Worm (Caenorhabditis elegans) whole organism, L2 larva: Measurements from ENCODE around the gene K09E4.1.

ENCODE experiments used
- C34F6.9 ChIP-seq: fragments of 150-350 bp; optimal IDR thresholded peaks from 2 replicates; lab custom pipeline; 2014; ENCODE audit warnings: missing biosample characterization, missing genetic modification characterization
- F13H6.1 ChIP-seq: sonication (generic microtip); optimal IDR thresholded peaks from 2 replicates; lab custom pipeline; 2016; ENCODE audit warnings: missing genetic modification characterization, missing compliant biosample characterization
- Y55F3AM.14 ChIP-seq: fragments of 200-800 bp; sonication (Bioruptor generic); optimal IDR thresholded peaks from 2 replicates; lab custom pipeline; 2018; ENCODE audit warnings: mild to moderate bottlenecking, missing genetic modification characterization, missing compliant biosample characterization
- alr-1 ChIP-seq: fragments of 150-350 bp; optimal IDR thresholded peaks from 2 replicates; lab custom pipeline; 2014; ENCODE audit warnings: missing biosample characterization, missing genetic modification characterization
- blmp-1 ChIP-seq: sonication (generic microtip); optimal IDR thresholded peaks from 2 replicates; lab custom pipeline; 2017; ENCODE audit warnings: missing genetic modification characterization, mild to moderate bottlenecking, missing compliant biosample characterization, antibody characterized with exemption, moderate library complexity; ENCODE audit not compliant: insufficient read depth
- ceh-16 ChIP-seq: fragments of 150-350 bp; optimal IDR thresholded peaks from 2 replicates; lab custom pipeline; 2014; ENCODE audit warnings: missing biosample characterization, missing genetic modification characterization
- ceh-82 ChIP-seq: fragments of 150-350 bp; optimal IDR thresholded peaks from 2 replicates; lab custom pipeline; 2014; ENCODE audit warnings: missing biosample characterization, missing genetic modification characterization
- crh-2 ChIP-seq: sonication (generic microtip); optimal IDR thresholded peaks from 2 replicates; lab custom pipeline; 2017; ENCODE audit warnings: missing biosample characterization, missing genetic modification characterization
- dmd-4 ChIP-seq: sonication (generic microtip); optimal IDR thresholded peaks from 2 replicates; lab custom pipeline; 2017; ENCODE audit warnings: missing biosample characterization, missing genetic modification characterization
- egl-27 ChIP-seq: sonication (generic microtip); optimal IDR thresholded peaks from 3 replicates; lab custom pipeline; 2017; ENCODE audit warnings: missing biosample characterization, missing genetic modification reagents, missing genetic modification characterization
- elt-1 ChIP-seq: fragments of 150-350 bp; optimal IDR thresholded peaks from 2 replicates; lab custom pipeline; 2014; ENCODE audit warnings: missing biosample characterization, missing genetic modification characterization
- elt-3 ChIP-seq: sonication (generic microtip); optimal IDR thresholded peaks from 2 replicates; lab custom pipeline; 2017; ENCODE audit warnings: missing biosample characterization, missing genetic modification characterization
- gmeb-1 ChIP-seq: fragments of 150-350 bp; optimal IDR thresholded peaks from 2 replicates; lab custom pipeline; 2014; ENCODE audit warnings: missing biosample characterization, missing genetic modification characterization
- lin-11 ChIP-seq: fragments of 150-350 bp; sonication (generic microtip); optimal IDR thresholded peaks from 2 replicates; lab custom pipeline; 2014; ENCODE audit warnings: missing biosample characterization, missing genetic modification characterization, inconsistent platforms, mixed read lengths
- lin-13 ChIP-seq: fragments of 150-350 bp; optimal IDR thresholded peaks from 2 replicates; lab custom pipeline; 2014; ENCODE audit warnings: missing biosample characterization, missing genetic modification reagents, missing genetic modification characterization
- lin-39 ChIP-seq: fragments of 150-350 bp; optimal IDR thresholded peaks from 2 replicates; lab custom pipeline; 2014; ENCODE audit warnings: missing biosample characterization, missing genetic modification reagents, missing genetic modification characterization
- lsy-2 ChIP-seq, 2 experiments: fragments of 150-350 bp in 1 of 2; sonication (generic microtip) in 1 of 2; optimal IDR thresholded peaks; 2 replicates each; lab custom pipeline; 2014 to 2017; ENCODE audit warnings: missing biosample characterization in 2 of 2, missing genetic modification characterization in 2 of 2
- mab-5 ChIP-seq: fragments of 150-350 bp; optimal IDR thresholded peaks from 2 replicates; lab custom pipeline; 2014; ENCODE audit warnings: missing biosample characterization, missing genetic modification characterization
- mbf-1 ChIP-seq: sonication (generic microtip); optimal IDR thresholded peaks from 2 replicates; lab custom pipeline; 2017; ENCODE audit warnings: missing biosample characterization, missing genetic modification characterization
- mdl-1 ChIP-seq, 2 experiments: fragments of 150-350 bp in 1 of 2; sonication (generic microtip) in 1 of 2; optimal IDR thresholded peaks; 2 replicates each; lab custom pipeline; 2017; ENCODE audit warnings: missing biosample characterization in 2 of 2, missing genetic modification characterization in 2 of 2
- nhr-10 ChIP-seq: sonication (generic microtip); optimal IDR thresholded peaks from 2 replicates; lab custom pipeline; 2017; ENCODE audit warnings: missing biosample characterization, missing genetic modification characterization
- nhr-11 ChIP-seq: fragments of 150-350 bp; optimal IDR thresholded peaks from 2 replicates; lab custom pipeline; 2014; ENCODE audit warnings: missing biosample characterization, missing genetic modification characterization
- nhr-12 ChIP-seq: fragments of 150-350 bp; optimal IDR thresholded peaks from 2 replicates; lab custom pipeline; 2014; ENCODE audit warnings: missing biosample characterization, missing genetic modification characterization
- nhr-129 ChIP-seq: fragments of 150-350 bp; optimal IDR thresholded peaks from 2 replicates; lab custom pipeline; 2014; ENCODE audit warnings: missing biosample characterization, missing genetic modification characterization
- nhr-21 ChIP-seq: fragments of 150-350 bp; optimal IDR thresholded peaks from 2 replicates; lab custom pipeline; 2014; ENCODE audit warnings: missing biosample characterization, missing genetic modification characterization
- nhr-23 ChIP-seq: fragments of 150-350 bp; optimal IDR thresholded peaks from 2 replicates; lab custom pipeline; 2014; ENCODE audit warnings: missing biosample characterization, missing genetic modification reagents, missing genetic modification characterization
- nhr-237 ChIP-seq: fragments of 150-350 bp; optimal IDR thresholded peaks from 2 replicates; lab custom pipeline; 2014; ENCODE audit warnings: missing biosample characterization, missing genetic modification characterization
- nhr-25 ChIP-seq: fragments of 150-350 bp; sonication (generic microtip); optimal IDR thresholded peaks from 3 replicates; lab custom pipeline; 2014; ENCODE audit warnings: missing biosample characterization, missing genetic modification characterization
- nhr-6 ChIP-seq: fragments of 150-350 bp; optimal IDR thresholded peaks from 2 replicates; lab custom pipeline; 2014; ENCODE audit warnings: missing biosample characterization, missing genetic modification characterization
- nhr-77 ChIP-seq: fragments of 150-350 bp; optimal IDR thresholded peaks from 2 replicates; lab custom pipeline; 2014; ENCODE audit warnings: missing biosample characterization, missing genetic modification characterization
- peb-1 ChIP-seq: fragments of 150-350 bp; optimal IDR thresholded peaks from 2 replicates; lab custom pipeline; 2014; ENCODE audit warnings: missing biosample characterization, missing genetic modification characterization
- sem-4 ChIP-seq: fragments of 150-350 bp; optimal IDR thresholded peaks from 2 replicates; lab custom pipeline; 2014; ENCODE audit warnings: missing biosample characterization, missing genetic modification reagents, missing genetic modification characterization
- skn-1 ChIP-seq: sonication (generic microtip); optimal IDR thresholded peaks from 2 replicates; lab custom pipeline; 2017; ENCODE audit warnings: missing biosample characterization, missing genetic modification characterization
- sma-3 ChIP-seq: sonication (generic microtip); optimal IDR thresholded peaks from 2 replicates; lab custom pipeline; 2016; ENCODE audit warnings: missing genetic modification reagents, missing genetic modification characterization, missing compliant biosample characterization
- sma-9 ChIP-seq, 2 experiments: fragments of 150-350 bp in 1 of 2; sonication (generic microtip) in 1 of 2; optimal IDR thresholded peaks; 2 replicates each; lab custom pipeline; 2014 to 2016; ENCODE audit warnings: missing genetic modification characterization in 2 of 2, mild to moderate bottlenecking in 1 of 2, missing biosample characterization in 1 of 2, missing compliant biosample characterization in 1 of 2, missing genetic modification reagents in 1 of 2, moderate library complexity in 1 of 2
- snpc-4 ChIP-seq: fragments of 150-350 bp; optimal IDR thresholded peaks from 2 replicates; lab custom pipeline; 2014; ENCODE audit warnings: missing biosample characterization, missing genetic modification characterization
- unc-39 ChIP-seq: fragments of 150-350 bp; optimal IDR thresholded peaks from 2 replicates; lab custom pipeline; 2014; ENCODE audit warnings: missing biosample characterization, missing genetic modification characterization
- unc-55 ChIP-seq: fragments of 150-350 bp; sonication (generic microtip); optimal IDR thresholded peaks from 3 replicates; lab custom pipeline; 2014; ENCODE audit warnings: missing biosample characterization, missing genetic modification reagents, missing genetic modification characterization
- ztf-1 ChIP-seq: fragments of 200-800 bp; sonication (Bioruptor generic); conservative IDR thresholded peaks from 2 replicates; pipeline ENCODE4 v1.3.6; 2022; ENCODE audit warnings: missing genetic modification characterization, missing compliant biosample characterization
- ztf-11 ChIP-seq: sonication (generic microtip); optimal IDR thresholded peaks from 2 replicates; lab custom pipeline; 2017; ENCODE audit warnings: missing biosample characterization, missing genetic modification characterization
- ztf-4 ChIP-seq: fragments of 150-350 bp; optimal IDR thresholded peaks from 2 replicates; lab custom pipeline; 2014; ENCODE audit warnings: missing biosample characterization, missing genetic modification characterization

Gene K09E4.1

ce11 chrII:14142098-14142554 is 4.5 kb downstream of the K09E4.1 start, which contains the start of gene cacn-1:
Gene cacn-1 (minus strand): TSS chrII:14142148.
- TF ChIP-seq lin-13 (GFP tag; lab: Kevin White, UChicago) (peak; percentile 3), F13H6.1 (tag; lab: Kevin White, UChicago) (peak; percentile 24), unc-55 (GFP tag; lab: Kevin White, UChicago) (peak; percentile 42), nhr-129 (peak; percentile 2), sma-3 (GFP tag; lab: Kevin White, UChicago) (peak; percentile 65), gmeb-1 (peak; percentile 35), lsy-2 (tag; optimal IDR thresholded peaks at IDR 0.05; lab: Kevin White, UChicago) (peak; percentile 27 to 64), crh-2 (tag; lab: Kevin White, UChicago) (peak; percentile 25)

ce11 chrII:14143838-14144268 is 6.2 kb downstream of the K09E4.1 start, which contains the start of gene W03H9.2:
Gene W03H9.2 (minus strand): TSS chrII:14143869.
- no peak for TF ChIP-seq elt-1 (tag; lab: Kevin White, UChicago)
- no peak for TF ChIP-seq nhr-10 (tag; lab: Kevin White, UChicago)
- no peak for TF ChIP-seq mab-5 (tag; lab: Kevin White, UChicago)
- TF ChIP-seq lin-13 (GFP tag; lab: Kevin White, UChicago), result no peak
- TF ChIP-seq lsy-2 (tag; optimal IDR thresholded peaks at IDR 0.05; lab: Kevin White, UChicago), result peak; percentile 63 to 83
- no peak for TF ChIP-seq alr-1 (tag; lab: Kevin White, UChicago)
- no peak for TF ChIP-seq mdl-1 (tag; optimal IDR thresholded peaks at IDR 0.05; lab: Kevin White, UChicago)
- TF ChIP-seq nhr-21 (tag; lab: Kevin White, UChicago), result peak; percentile 8
- TF ChIP-seq nhr-237 (tag; lab: Kevin White, UChicago), result peak; percentile 45
- no peak for TF ChIP-seq ztf-4 (tag; lab: Kevin White, UChicago)
- peak; percentile 60 for TF ChIP-seq C34F6.9 (tag; lab: Kevin White, UChicago)
- peak; percentile 69 for TF ChIP-seq gmeb-1
- no peak for TF ChIP-seq peb-1 (tag; lab: Kevin White, UChicago)
- peak; percentile 69 for TF ChIP-seq F13H6.1 (tag; lab: Kevin White, UChicago)
- peak; percentile 12 for TF ChIP-seq nhr-6
- TF ChIP-seq nhr-77, result peak; percentile 53
- TF ChIP-seq ztf-1 (GFP tag; lab: Robert Waterston, UW), result no peak
- TF ChIP-seq ztf-11 (tag; lab: Kevin White, UChicago), result no peak
- TF ChIP-seq ceh-16, result no peak
- peak; percentile 34 for TF ChIP-seq crh-2 (tag; lab: Kevin White, UChicago)
- peak; percentile 70 for TF ChIP-seq unc-55 (GFP tag; lab: Kevin White, UChicago)
- TF ChIP-seq sma-9 (GFP tag; optimal IDR thresholded peaks at IDR 0.05; lab: Kevin White, UChicago), result peak; percentile 77
- TF ChIP-seq sma-9 (tag; optimal IDR thresholded peaks at IDR 0.05; lab: Kevin White, UChicago), result no peak
- TF ChIP-seq unc-39 (tag; lab: Kevin White, UChicago), result no peak
- no peak for TF ChIP-seq ceh-82 (tag; lab: Kevin White, UChicago)
- no peak for TF ChIP-seq mbf-1 (tag; lab: Kevin White, UChicago)
- TF ChIP-seq Y55F3AM.14 (GFP tag; lab: Kevin White, UChicago), result peak; percentile 61
- TF ChIP-seq dmd-4, result no peak
- TF ChIP-seq blmp-1 (tag; lab: Kevin White, UChicago), result no peak
- TF ChIP-seq nhr-129, result peak; percentile 58
- no peak for TF ChIP-seq sem-4 (tag; lab: Kevin White, UChicago)
- TF ChIP-seq lin-11 (tag; lab: Kevin White, UChicago), result no peak
- peak; percentile 87 for TF ChIP-seq sma-3 (GFP tag; lab: Kevin White, UChicago)
- TF ChIP-seq snpc-4 (tag; lab: Kevin White, UChicago), result no peak
- TF ChIP-seq nhr-25 (tag; lab: Kevin White, UChicago), result peak; percentile 20
- no peak for TF ChIP-seq lin-39 (tag; lab: Kevin White, UChicago)

DNA sequence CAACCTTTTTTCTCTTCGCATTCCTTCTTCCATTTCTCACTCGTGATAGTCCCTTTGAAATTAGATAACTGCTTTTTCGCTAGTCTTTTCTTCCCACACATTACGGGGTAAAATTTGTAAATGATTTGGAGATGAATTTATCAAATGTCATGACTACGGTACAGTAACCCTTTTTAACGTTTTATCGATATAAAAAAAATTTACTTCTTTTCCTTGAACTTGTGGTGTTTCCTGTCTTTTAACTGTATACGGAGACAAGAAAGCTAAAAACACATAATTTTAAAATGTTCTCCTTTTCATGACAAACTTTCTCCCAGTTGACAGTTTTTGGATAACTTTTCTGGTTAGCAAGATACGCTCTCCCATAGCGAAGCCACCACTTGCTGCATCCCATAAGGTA is 12.4 kb downstream of the K09E4.1 start, which contains the start of gene W03H9.1:
TSS of gene W03H9.1 (minus strand) at position 101 of the 400 bp plus-strand sequence.
- TF ChIP-seq nhr-23 (tag; lab: Kevin White, UChicago), result no peak
- no peak for TF ChIP-seq elt-3 (tag; lab: Kevin White, UChicago)
- TF ChIP-seq nhr-21 (tag; lab: Kevin White, UChicago), result no peak
- TF ChIP-seq mbf-1 (tag; lab: Kevin White, UChicago), result no peak
- TF ChIP-seq ztf-1 (GFP tag; lab: Robert Waterston, UW), result no peak
- no peak for TF ChIP-seq lsy-2 (tag; optimal IDR thresholded peaks at IDR 0.05; lab: Kevin White, UChicago)
- TF ChIP-seq C34F6.9 (tag; lab: Kevin White, UChicago), result no peak
- no peak for TF ChIP-seq lin-11 (tag; lab: Kevin White, UChicago)
- no peak for TF ChIP-seq nhr-12 (tag; lab: Kevin White, UChicago)
- no peak for TF ChIP-seq nhr-11 (tag; lab: Kevin White, UChicago)
- no peak for TF ChIP-seq egl-27
- TF ChIP-seq skn-1 (tag; lab: Kevin White, UChicago), result no peak
- no peak for TF ChIP-seq nhr-25 (tag; lab: Kevin White, UChicago)
- TF ChIP-seq ceh-16, result no peak
- no peak for TF ChIP-seq alr-1 (tag; lab: Kevin White, UChicago)
